Fruit fly (Drosophila melanogaster) whole organism, prepupa: Measurements from ENCODE around the gene PlexA.

Experiments
- Blimp-1 ChIP-seq: fragments of 200-800 bp; sonication (Bioruptor generic); optimal IDR thresholded peaks from 3 replicates; lab custom pipeline; 2017; ENCODE audit warnings: missing biosample characterization, missing genetic modification characterization, mild to moderate bottlenecking, moderate library complexity, missing genetic modification reagents
- CG10669 ChIP-seq: fragments of 200-800 bp; sonication (Bioruptor generic); optimal IDR thresholded peaks from 3 replicates; lab custom pipeline; 2018; ENCODE audit warnings: missing biosample characterization, mild to moderate bottlenecking, missing genetic modification characterization, moderate library complexity
- CG11294 ChIP-seq: fragments of 200-800 bp; sonication (Bioruptor generic); IDR thresholded peaks from 2 replicates; pipeline ENCODE4 v1.3.6; 2022; ENCODE audit warnings: missing biosample characterization, missing genetic modification characterization
- CG16779 ChIP-seq: fragments of 200-800 bp; sonication (Bioruptor generic); optimal IDR thresholded peaks from 3 replicates; lab custom pipeline; 2017; ENCODE audit warnings: missing biosample characterization, mild to moderate bottlenecking, missing genetic modification characterization
- CG3032 ChIP-seq: fragments of 200-800 bp; optimal IDR thresholded peaks from 2 replicates; lab custom pipeline; 2019; ENCODE audit warnings: missing biosample characterization, mild to moderate bottlenecking, missing genetic modification characterization, moderate library complexity
- CG4318 ChIP-seq: fragments of 200-800 bp; sonication (Bioruptor generic); optimal IDR thresholded peaks from 3 replicates; lab custom pipeline; 2017; ENCODE audit warnings: missing biosample characterization, mild to moderate bottlenecking, missing genetic modification characterization
- CG6792 ChIP-seq: fragments of 200-800 bp; sonication (Bioruptor generic); optimal IDR thresholded peaks from 3 replicates; lab custom pipeline; 2016; ENCODE audit warnings: missing biosample characterization, missing genetic modification characterization
- Lpt ChIP-seq: fragments of 200-800 bp; sonication (Bioruptor generic); optimal IDR thresholded peaks from 3 replicates; lab custom pipeline; 2016; ENCODE audit warnings: missing biosample characterization, missing genetic modification characterization
- Sox14 ChIP-seq: fragments of 200-800 bp; sonication (Bioruptor generic); optimal IDR thresholded peaks from 3 replicates; lab custom pipeline; 2016; ENCODE audit warnings: missing biosample characterization, missing genetic modification characterization
- cyc ChIP-seq: fragments of 200-800 bp; sonication (Bioruptor generic); optimal IDR thresholded peaks from 3 replicates; lab custom pipeline; 2016; ENCODE audit warnings: missing biosample characterization, missing genetic modification characterization
- eg ChIP-seq: fragments of 200-800 bp; sonication (Bioruptor generic); IDR thresholded peaks from 3 replicates; pipeline ENCODE4 v1.3.6; 2022; ENCODE audit warnings: missing biosample characterization, missing genetic modification characterization
- fkh ChIP-seq: fragments of 200-800 bp; sonication (Bioruptor generic); optimal IDR thresholded peaks from 3 replicates; lab custom pipeline; 2017; ENCODE audit warnings: missing biosample characterization, mild to moderate bottlenecking, missing genetic modification characterization, moderate library complexity
- pdm3 ChIP-seq: fragments of 200-800 bp; sonication (Bioruptor generic); optimal IDR thresholded peaks from 3 replicates; lab custom pipeline; 2016; ENCODE audit warnings: missing biosample characterization, missing genetic modification characterization

dm6 chr4:971084-971483 is 55.8 kb downstream of the PlexA start:
- no peak for TF ChIP-seq cyc (GFP tag; lab: Kevin White, UChicago)
- no peak for TF ChIP-seq CG11294 (GFP tag; lab: Robert Waterston, UW)
- TF ChIP-seq CG6792 (GFP tag; lab: Kevin White, UChicago), result no peak
- TF ChIP-seq Blimp-1 (GFP tag; lab: Kevin White, UChicago), result no peak
- no peak for TF ChIP-seq Sox14 (GFP tag; lab: Kevin White, UChicago)
- no peak for TF ChIP-seq fkh (GFP tag; lab: Kevin White, UChicago)
- TF ChIP-seq CG16779, result no peak
- TF ChIP-seq pdm3 (GFP tag; lab: Kevin White, UChicago), result no peak
- TF ChIP-seq CG10669 (GFP tag; lab: Kevin White, UChicago), result no peak
- no peak for TF ChIP-seq Lpt (GFP tag; lab: Kevin White, UChicago)
- TF ChIP-seq eg (GFP tag; lab: Robert Waterston, UW), result no peak
- TF ChIP-seq CG3032, result no peak
- no peak for TF ChIP-seq CG4318 (GFP tag; lab: Kevin White, UChicago)
